Fruit fly (Drosophila melanogaster) whole organism, embryonic: ENCODE measurements around the gene Sps2.

Source experiments
- CG12155 ChIP-seq: fragments of 200-800 bp; sonication (Bioruptor generic); optimal IDR thresholded peaks from 3 replicates; lab custom pipeline; 2016; ENCODE audit warnings: missing biosample characterization, missing genetic modification characterization
- CG12659 ChIP-seq: fragments of 200-800 bp; sonication (Bioruptor generic); optimal IDR thresholded peaks from 3 replicates; lab custom pipeline; 2017; ENCODE audit warnings: mild to moderate bottlenecking, missing biosample characterization, missing genetic modification reagents, missing genetic modification characterization
- CG12769 ChIP-seq: fragments of 200-800 bp; sonication (Bioruptor generic); optimal IDR thresholded peaks from 2 replicates; lab custom pipeline; 2019; ENCODE audit warnings: missing biosample characterization, mild to moderate bottlenecking, missing genetic modification characterization, moderate library complexity
- CG14710 ChIP-seq: fragments of 200-800 bp; sonication (Bioruptor generic); optimal IDR thresholded peaks from 3 replicates; lab custom pipeline; 2019; ENCODE audit warnings: missing biosample characterization, mild to moderate bottlenecking, missing genetic modification characterization, moderate library complexity
- CG15514 ChIP-seq: fragments of 200-800 bp; sonication (Bioruptor generic); optimal IDR thresholded peaks from 3 replicates; lab custom pipeline; 2017; ENCODE audit warnings: missing biosample characterization, missing genetic modification characterization, mild to moderate bottlenecking, moderate library complexity, missing genetic modification reagents
- CG15696 ChIP-seq: fragments of 200-800 bp; sonication (Bioruptor generic); optimal IDR thresholded peaks from 2 replicates; lab custom pipeline; 2019; ENCODE audit warnings: missing biosample characterization, mild to moderate bottlenecking, missing genetic modification characterization, moderate library complexity
- CG1647 ChIP-seq: fragments of 200-800 bp; sonication (Bioruptor generic); optimal IDR thresholded peaks from 3 replicates; lab custom pipeline; 2016; ENCODE audit warnings: missing biosample characterization, missing genetic modification characterization
- CG16779 ChIP-seq: fragments of 200-800 bp; sonication (Bioruptor generic); IDR thresholded peaks from 2 replicates; pipeline ENCODE4 v1.3.6; 2022; ENCODE audit warnings: missing biosample characterization, missing genetic modification characterization
- CG17328 ChIP-seq: fragments of 200-800 bp; sonication (Bioruptor generic); IDR thresholded peaks from 2 replicates; pipeline ENCODE4 v1.3.6; 2022; ENCODE audit warnings: missing biosample characterization, missing genetic modification characterization
- CG2199 ChIP-seq: fragments of 200-800 bp; sonication (Bioruptor generic); IDR thresholded peaks from 3 replicates; pipeline ENCODE4 v1.3.6; 2022; ENCODE audit warnings: missing biosample characterization, missing genetic modification characterization
- CG30403 ChIP-seq: fragments of 200-800 bp; sonication (Bioruptor generic); optimal IDR thresholded peaks from 3 replicates; lab custom pipeline; 2016; ENCODE audit warnings: missing biosample characterization, missing genetic modification characterization
- CG32767 ChIP-seq: fragments of 200-800 bp; sonication (Bioruptor generic); IDR thresholded peaks from 2 replicates; pipeline ENCODE4 v1.3.6; 2022; ENCODE audit warnings: missing biosample characterization, missing genetic modification characterization
- CG34376 ChIP-seq: fragments of 200-800 bp; sonication (Bioruptor generic); optimal IDR thresholded peaks from 2 replicates; lab custom pipeline; 2018; ENCODE audit warnings: missing biosample characterization, mild to moderate bottlenecking, missing genetic modification characterization
- CG6683 ChIP-seq: fragments of 200-800 bp; sonication (Bioruptor generic); optimal IDR thresholded peaks from 2 replicates; lab custom pipeline; 2017; ENCODE audit warnings: missing biosample characterization, mild to moderate bottlenecking, missing genetic modification characterization, missing genetic modification reagents
- CG6689 ChIP-seq: fragments of 200-800 bp; sonication (Bioruptor generic); IDR thresholded peaks from 2 replicates; pipeline ENCODE4 v1.3.6; 2022; ENCODE audit warnings: missing biosample characterization, missing genetic modification characterization
- CG6765 ChIP-seq: fragments of 200-800 bp; sonication (Bioruptor generic); optimal IDR thresholded peaks from 3 replicates; lab custom pipeline; 2017; ENCODE audit warnings: missing biosample characterization, mild to moderate bottlenecking, missing genetic modification characterization
- CG8290 ChIP-seq, 3 experiments: fragments of 200-800 bp; sonication (Bioruptor generic); optimal IDR thresholded peaks; 2 replicates each; lab custom pipeline; 2016 to 2019; ENCODE audit warnings: missing biosample characterization in 3 of 3, missing genetic modification characterization in 3 of 3, mild to moderate bottlenecking in 2 of 3, moderate library complexity in 1 of 3
- CG9876 ChIP-seq: fragments of 200-800 bp; sonication (Bioruptor generic); optimal IDR thresholded peaks from 2 replicates; lab custom pipeline; 2016; ENCODE audit warnings: missing biosample characterization, missing genetic modification characterization
- Dek ChIP-seq: fragments of 200-800 bp; sonication (Bioruptor generic); optimal IDR thresholded peaks from 3 replicates; lab custom pipeline; 2019; ENCODE audit warnings: missing biosample characterization, mild to moderate bottlenecking, missing genetic modification characterization, moderate library complexity
- E2f2 ChIP-seq: fragments of 200-800 bp; sonication (Bioruptor generic); IDR thresholded peaks from 2 replicates; pipeline ENCODE4 v1.3.6; 2022; ENCODE audit warnings: missing biosample characterization, missing genetic modification characterization
- Gsc ChIP-seq: fragments of 200-800 bp; sonication (Bioruptor generic); IDR thresholded peaks from 2 replicates; pipeline ENCODE4 v1.3.6; 2022; ENCODE audit warnings: missing biosample characterization, missing genetic modification characterization
- H2.0 ChIP-seq: fragments of 200-800 bp; sonication (Bioruptor generic); IDR thresholded peaks from 2 replicates; pipeline ENCODE4 v1.3.6; 2022; ENCODE audit warnings: missing biosample characterization, missing genetic modification characterization
- HmgZ ChIP-seq: fragments of 200-800 bp; sonication (Bioruptor generic); optimal IDR thresholded peaks from 2 replicates; lab custom pipeline; 2018; ENCODE audit warnings: missing biosample characterization, mild to moderate bottlenecking, missing genetic modification characterization
- Hr3 ChIP-seq: fragments of 200-800 bp; sonication (Bioruptor generic); optimal IDR thresholded peaks from 3 replicates; lab custom pipeline; 2016; ENCODE audit warnings: missing biosample characterization, missing genetic modification characterization
- Hr78 ChIP-seq, 2 experiments: fragments of 200-800 bp in 1 of 2; fragments of >200 bp in 1 of 2; sonication (Bioruptor generic) in 1 of 2; optimal IDR thresholded peaks; 2 replicates each; lab custom pipeline; 2017 to 2019; ENCODE audit warnings: missing biosample characterization in 2 of 2, missing genetic modification characterization in 2 of 2, mild to moderate bottlenecking in 1 of 2, moderate library complexity in 1 of 2
- Hsf ChIP-seq: fragments of 200-800 bp; sonication (Bioruptor generic); optimal IDR thresholded peaks from 3 replicates; lab custom pipeline; 2016; ENCODE audit warnings: missing biosample characterization, missing genetic modification characterization
- Meics ChIP-seq: fragments of 200-800 bp; sonication (Bioruptor generic); optimal IDR thresholded peaks from 2 replicates; lab custom pipeline; 2017; ENCODE audit warnings: missing biosample characterization, mild to moderate bottlenecking, missing genetic modification characterization
- Ptx1 ChIP-seq: fragments of 200-800 bp; sonication (Bioruptor generic); IDR thresholded peaks from 2 replicates; pipeline ENCODE4 v1.3.6; 2022; ENCODE audit warnings: missing biosample characterization, missing genetic modification characterization
- Sry-β ChIP-seq: fragments of 200-800 bp; sonication (Bioruptor generic); optimal IDR thresholded peaks from 2 replicates; lab custom pipeline; 2018; ENCODE audit warnings: missing biosample characterization, mild to moderate bottlenecking, missing genetic modification characterization, moderate library complexity
- TFAM ChIP-seq: fragments of 200-800 bp; sonication (Bioruptor generic); optimal IDR thresholded peaks from 2 replicates; lab custom pipeline; 2017; ENCODE audit warnings: missing biosample characterization, missing genetic modification characterization, inconsistent platforms
- Usf ChIP-seq: fragments of 200-800 bp; sonication (Bioruptor generic); optimal IDR thresholded peaks from 2 replicates; lab custom pipeline; 2017; ENCODE audit warnings: missing genotype, missing biosample characterization, missing genetic modification characterization
- ac ChIP-seq: fragments of 200-800 bp; sonication (Bioruptor generic); optimal IDR thresholded peaks from 3 replicates; lab custom pipeline; 2017; ENCODE audit warnings: missing biosample characterization, mild to moderate bottlenecking, missing genetic modification characterization
- al ChIP-seq: fragments of 200-800 bp; sonication (Bioruptor generic); IDR thresholded peaks from 2 replicates; pipeline ENCODE4 v1.3.6; 2022; ENCODE audit warnings: missing biosample characterization, missing genetic modification characterization
- br ChIP-seq: fragments of >200 bp; optimal IDR thresholded peaks from 2 replicates; lab custom pipeline; 2017
- cg ChIP-seq: fragments of 200-800 bp; sonication (Bioruptor generic); optimal IDR thresholded peaks from 3 replicates; lab custom pipeline; 2019; ENCODE audit warnings: missing biosample characterization, mild to moderate bottlenecking, missing genetic modification characterization, moderate library complexity
- corto ChIP-seq: fragments of 200-800 bp; sonication (Bioruptor generic); optimal IDR thresholded peaks from 2 replicates; lab custom pipeline; 2016; ENCODE audit warnings: missing biosample characterization, mild to moderate bottlenecking, missing genetic modification characterization, moderate library complexity
- cwo ChIP-seq: fragments of 200-800 bp; sonication (Bioruptor generic); optimal IDR thresholded peaks from 3 replicates; lab custom pipeline; 2017; ENCODE audit warnings: missing biosample characterization, missing genetic modification characterization, mild to moderate bottlenecking, moderate library complexity, missing genetic modification reagents
- dysf ChIP-seq: fragments of 200-800 bp; sonication (Bioruptor generic); IDR thresholded peaks from 3 replicates; pipeline ENCODE4 v1.3.6; 2022; ENCODE audit warnings: missing biosample characterization, missing genetic modification characterization
- gsb-n ChIP-seq: fragments of 200-800 bp; sonication (Bioruptor generic); optimal IDR thresholded peaks from 3 replicates; lab custom pipeline; 2018; ENCODE audit warnings: missing biosample characterization, mild to moderate bottlenecking, missing genetic modification characterization
- hkb ChIP-seq, 2 experiments: fragments of 200-800 bp in 1 of 2; fragments of >200 bp in 1 of 2; sonication (Bioruptor generic) in 1 of 2; IDR thresholded peaks in 1 of 2; optimal IDR thresholded peaks in 1 of 2; 2 replicates each; pipeline versions ENCODE4 v1.3.6 to Lab custom; 2017 to 2022; ENCODE audit warnings: missing biosample characterization in 1 of 2, missing genetic modification characterization in 1 of 2
- luna ChIP-seq: fragments of 200-800 bp; sonication (Bioruptor generic); optimal IDR thresholded peaks from 2 replicates; lab custom pipeline; 2016; ENCODE audit warnings: missing biosample characterization, missing genetic modification characterization
- mld ChIP-seq: fragments of 200-800 bp; sonication (Bioruptor generic); IDR thresholded peaks from 3 replicates; pipeline ENCODE4 v1.3.6; 2022; ENCODE audit warnings: missing biosample characterization, missing genetic modification characterization; ENCODE audit not compliant: partially characterized antibody
- onecut ChIP-seq: fragments of 200-800 bp; sonication (Bioruptor generic); IDR thresholded peaks from 2 replicates; pipeline ENCODE4 v1.3.6; 2022; ENCODE audit warnings: missing biosample characterization, missing genetic modification characterization
- pnt ChIP-seq: fragments of 200-800 bp; sonication (Bioruptor generic); optimal IDR thresholded peaks from 3 replicates; lab custom pipeline; 2016; ENCODE audit warnings: missing biosample characterization, missing genetic modification characterization
- pzg ChIP-seq: fragments of 200-800 bp; sonication (Bioruptor generic); optimal IDR thresholded peaks from 3 replicates; lab custom pipeline; 2018; ENCODE audit warnings: missing biosample characterization, mild to moderate bottlenecking, missing genetic modification characterization, moderate library complexity
- repo ChIP-seq: fragments of 200-800 bp; sonication (Bioruptor generic); optimal IDR thresholded peaks from 2 replicates; lab custom pipeline; 2016; ENCODE audit warnings: missing biosample characterization, missing genetic modification characterization
- sd ChIP-seq: fragments of 200-800 bp; sonication (Bioruptor generic); optimal IDR thresholded peaks from 3 replicates; lab custom pipeline; 2018; ENCODE audit warnings: missing biosample characterization, mild to moderate bottlenecking, missing genetic modification characterization, moderate library complexity
- slou ChIP-seq: fragments of 200-800 bp; sonication (Bioruptor generic); optimal IDR thresholded peaks from 3 replicates; lab custom pipeline; 2016; ENCODE audit warnings: missing biosample characterization, missing genetic modification characterization
- stwl ChIP-seq: fragments of 200-800 bp; sonication (Bioruptor generic); optimal IDR thresholded peaks from 3 replicates; lab custom pipeline; 2018; ENCODE audit warnings: missing biosample characterization, mild to moderate bottlenecking, missing genetic modification characterization, moderate library complexity

Sps2 gene

DNA sequence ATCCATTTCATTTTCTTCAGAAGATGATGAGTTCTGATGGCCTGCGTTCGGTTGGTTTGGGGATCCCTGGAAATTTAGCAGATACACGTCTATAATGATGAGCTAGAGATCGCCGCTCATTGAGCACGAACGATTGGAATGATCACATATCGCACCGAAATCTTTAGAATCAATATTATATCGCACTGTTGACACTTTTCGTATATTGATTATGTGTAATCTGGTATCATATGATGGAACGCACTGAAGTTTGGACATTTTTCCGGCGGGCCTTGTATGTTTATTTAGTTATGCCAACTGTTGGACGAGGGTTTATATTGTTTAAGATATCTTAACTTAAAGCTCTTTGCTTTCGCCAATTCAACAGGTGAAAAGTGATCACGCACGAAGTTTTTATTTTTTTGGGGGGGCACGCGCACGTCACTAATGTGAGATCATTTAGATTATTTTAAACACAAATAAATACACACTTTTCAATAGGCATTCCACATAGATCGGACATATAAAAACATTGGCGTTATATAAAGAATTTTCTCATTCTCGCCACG is 21.3 kb upstream of the Sps2 start (continued):
- TF ChIP-seq corto (no peak), dysf (GFP tag; lab: Robert Waterston, UW) (no peak), CG14710 (tag; lab: Kevin White, UChicago) (peak; percentile 7), CG6683 (no peak), onecut (GFP tag; lab: Robert Waterston, UW) (no peak), Ptx1 (GFP tag; lab: Robert Waterston, UW) (no peak), br (lab: Kevin White, UChicago) (no peak), CG15696 (tag; lab: Kevin White, UChicago) (peak; percentile 25), CG9876 (GFP tag; lab: Kevin White, UChicago) (no peak), ac (GFP tag; lab: Kevin White, UChicago) (no peak), CG16779 (GFP tag; lab: Robert Waterston, UW) (no peak), Usf (GFP tag; lab: Kevin White, UChicago) (no peak), Hr3 (no peak), gsb-n (no peak), CG30403 (GFP tag; lab: Kevin White, UChicago) (no peak), E2f2 (no peak), CG1647 (GFP tag; lab: Kevin White, UChicago) (no peak), Dek (no peak), CG6689 (GFP tag; lab: Robert Waterston, UW) (no peak), slou (no peak), CG17328 (GFP tag; lab: Robert Waterston, UW) (no peak), CG6765 (GFP tag; lab: Kevin White, UChicago) (no peak), CG12155 (GFP tag; lab: Kevin White, UChicago) (no peak), CG34376 (GFP tag; lab: Kevin White, UChicago) (no peak), mld (GFP tag; lab: Robert Waterston, UW) (0 out of 3 replicates have a peak, but pooled peaks have one; percentile 51), al (GFP tag; lab: Robert Waterston, UW) (no peak; the same call in 1 of the 2 replicates)

DNA sequence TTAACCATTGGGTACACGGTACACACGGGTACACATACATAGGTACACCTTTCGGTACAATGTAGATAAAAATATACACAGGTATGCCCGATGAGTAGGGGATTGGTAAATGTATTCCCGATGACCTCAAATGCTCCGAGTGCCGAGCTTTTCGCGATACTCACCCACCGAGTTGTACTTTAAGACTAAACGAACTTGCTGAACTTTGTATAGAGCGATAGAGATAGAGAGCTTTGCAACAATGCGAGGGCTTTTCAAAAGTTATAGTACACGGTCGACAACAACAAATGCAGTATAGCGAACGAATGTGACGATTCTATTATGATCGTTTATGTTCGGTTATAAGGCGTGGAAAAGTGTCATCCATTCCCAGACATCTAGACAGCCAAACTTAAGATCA is 20.8 kb upstream of the Sps2 start:
- no peak for TF ChIP-seq hkb (optimal IDR thresholded peaks at IDR 0.05; lab: Kevin White, UChicago)
- peak; percentile 30; the same call in 1 of the 2 replicates for TF ChIP-seq hkb (GFP tag; IDR thresholded peaks at IDR 0.05; lab: Robert Waterston, UW)
- TF ChIP-seq HmgZ (tag; lab: Kevin White, UChicago), result peak; percentile 23
- no peak for TF ChIP-seq TFAM (GFP tag; lab: Kevin White, UChicago)
- no peak for TF ChIP-seq pnt (GFP tag; lab: Kevin White, UChicago)
- no peak for TF ChIP-seq Sry-β (GFP tag; lab: Kevin White, UChicago)
- TF ChIP-seq Hr78 (GFP tag; optimal IDR thresholded peaks at IDR 0.05; lab: Kevin White, UChicago), result peak in 1 of 2 experiments; percentile 97
- peak; percentile 4 for TF ChIP-seq Meics
- no peak for TF ChIP-seq CG8290 (GFP tag; optimal IDR thresholded peaks at IDR 0.05; lab: Kevin White, UChicago)
- peak in 1 of 2 experiments; percentile 67 for TF ChIP-seq CG8290 (tag; optimal IDR thresholded peaks at IDR 0.05; lab: Kevin White, UChicago)
- TF ChIP-seq cg (GFP tag; lab: Kevin White, UChicago), result peak; percentile 36
- TF ChIP-seq E2f2, result peak; percentile 26; the same call in 1 of the 2 replicates
- peak; percentile 13 for TF ChIP-seq CG12659 (GFP tag; lab: Kevin White, UChicago)
- TF ChIP-seq CG17328 (GFP tag; lab: Robert Waterston, UW), result no peak
- TF ChIP-seq CG12769 (tag; lab: Kevin White, UChicago), result peak; percentile 98
- no peak for TF ChIP-seq H2.0 (GFP tag; lab: Robert Waterston, UW)
- peak; percentile 18 for TF ChIP-seq pzg
- TF ChIP-seq luna (GFP tag; lab: Kevin White, UChicago), result no peak
- no peak for TF ChIP-seq Gsc (GFP tag; lab: Robert Waterston, UW)
- peak; percentile 87 for TF ChIP-seq CG2199 (GFP tag; lab: Robert Waterston, UW)
- no peak for TF ChIP-seq Hsf
- TF ChIP-seq stwl (tag; lab: Kevin White, UChicago), result no peak
- peak; percentile 91 for TF ChIP-seq CG34376 (GFP tag; lab: Kevin White, UChicago)
- no peak for TF ChIP-seq cwo
- 0 out of 2 replicates have a peak, but pooled peaks have one; percentile 19 for TF ChIP-seq CG32767 (GFP tag; lab: Robert Waterston, UW)
- no peak for TF ChIP-seq repo
- peak; percentile 49 for TF ChIP-seq CG15514 (GFP tag; lab: Kevin White, UChicago)
- TF ChIP-seq sd, result peak; percentile 89
